Worm (Caenorhabditis elegans) whole organism, L4/young adult: ENCODE data around the gene erd-2.2.

Source experiments
- W03F9.2 ChIP-seq: fragments of 150-350 bp; optimal IDR thresholded peaks from 2 replicates; lab custom pipeline; 2014; ENCODE audit warnings: missing biosample characterization, missing genetic modification characterization
- him-1 ChIP-seq: sonication (generic microtip); optimal IDR thresholded peaks from 2 replicates; lab custom pipeline; 2016; ENCODE audit warnings: missing genotype, missing genetic modification reagents, missing genetic modification characterization, missing compliant biosample characterization

DNA sequence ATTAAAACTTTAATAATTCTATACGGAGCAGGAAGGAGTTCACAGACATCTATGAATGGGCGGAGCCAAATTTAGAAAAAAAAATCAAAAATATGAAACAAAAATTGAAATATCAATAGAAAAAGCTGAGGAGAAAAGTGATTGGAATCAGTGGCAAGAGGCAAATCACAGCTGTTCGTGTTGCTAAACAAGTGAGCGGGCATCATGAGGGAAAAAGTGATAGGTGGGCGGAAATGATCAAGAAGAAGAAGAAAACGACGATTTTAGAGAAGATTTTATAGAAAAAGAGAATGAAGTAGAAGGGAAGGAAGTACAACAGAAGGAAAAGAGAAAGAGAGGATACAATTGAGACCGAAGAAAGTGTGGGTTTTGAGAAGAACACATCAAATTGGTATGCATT is 8.2 kb upstream of the erd-2.2 start:
- no peak for TF ChIP-seq him-1 (tag; lab: Kevin White, UChicago)
- TF ChIP-seq W03F9.2 (tag; lab: Kevin White, UChicago) = no peak
